Fruit fly (Drosophila melanogaster): Measurements from ENCODE around the gene pr.
A peak's percentile ranks its signal among the peaks of the same experiment; 100 is the strongest.

The pr gene

dm6 chr2L:20084785-20085555, 9.7 kb upstream of the pr start, which contains the start of gene fok:
fok (minus strand) TSS chr2L:20085070.
- peak; percentile 97 for TF ChIP-seq CG17801 (GFP tag; optimal IDR thresholded peaks at IDR 0.05; ENCODE audit: partially characterized antibody)

dm6 chr2L:20084068-20084651, 8.9 kb upstream of the pr start:
- no peak for TF ChIP-seq CG17801 (GFP tag; optimal IDR thresholded peaks at IDR 0.05; ENCODE audit: partially characterized antibody)

dm6 chr2L:20082965-20083855, 8.0 kb upstream of the pr start:
- no peak for TF ChIP-seq CG17801 (GFP tag; optimal IDR thresholded peaks at IDR 0.05; ENCODE audit: partially characterized antibody)

- TF ChIP-seq CG17801 (GFP tag; optimal IDR thresholded peaks at IDR 0.05; ENCODE audit: partially characterized antibody): no peak
Measured at dm6 chr2L:20082155-20082964, 7.1 kb upstream of the pr start.

- no peak for TF ChIP-seq CG17801 (GFP tag; optimal IDR thresholded peaks at IDR 0.05; ENCODE audit: partially characterized antibody)
Measured at dm6 chr2L:20080772-20081171, 5.5 kb upstream of the pr start.

dm6 chr2L:20078880-20079279, 3.6 kb upstream of the pr start:
- TF ChIP-seq CG17801 (GFP tag; optimal IDR thresholded peaks at IDR 0.05; ENCODE audit: partially characterized antibody): no peak

dm6 chr2L:20077423-20078401, 2.5 kb upstream of the pr start:
- TF ChIP-seq CG17801 (GFP tag; optimal IDR thresholded peaks at IDR 0.05; ENCODE audit: partially characterized antibody): peak; percentile 11

- no peak for TF ChIP-seq CG17801 (GFP tag; optimal IDR thresholded peaks at IDR 0.05; ENCODE audit: partially characterized antibody)
Measured at dm6 chr2L:20074388-20074787, 870 bp downstream of the pr start.

- no peak for TF ChIP-seq CG17801 (GFP tag; optimal IDR thresholded peaks at IDR 0.05; ENCODE audit: partially characterized antibody)
Measured at dm6 chr2L:20072095-20072494, 3.2 kb downstream of the pr start, which contains the start of gene CG10730. CG10730 (minus strand) TSS chr2L:20072195.

- no peak for TF ChIP-seq CG17801 (GFP tag; optimal IDR thresholded peaks at IDR 0.05; ENCODE audit: partially characterized antibody)
Measured at dm6 chr2L:20069158-20070016, 5.9 kb downstream of the pr start.

- no peak for TF ChIP-seq CG17801 (GFP tag; optimal IDR thresholded peaks at IDR 0.05; ENCODE audit: partially characterized antibody)
Measured at dm6 chr2L:20067928-20068327, 7.3 kb downstream of the pr start.

dm6 chr2L:20066233-20066650, 9.0 kb downstream of the pr start, which contains the start of gene bwa:
bwa (plus strand) TSS chr2L:20066391.
- no peak for TF ChIP-seq CG17801 (GFP tag; optimal IDR thresholded peaks at IDR 0.05; ENCODE audit: partially characterized antibody)

- TF ChIP-seq CG17801 (GFP tag; optimal IDR thresholded peaks at IDR 0.05; ENCODE audit: partially characterized antibody): peak; percentile 32
Measured at dm6 chr2L:20065516-20065915, 9.7 kb downstream of the pr start, which contains the start of gene vls. vls (minus strand) TSS chr2L:20065679.

Measured in ovary, adult (tissue).